Worm (Caenorhabditis elegans): Measurements from ENCODE around the gene swt-6.

ce11 chrV:13963279-13963976 is 9.3 kb downstream of the swt-6 start, which contains the start of gene sao-1:
- TF ChIP-seq hmg-4 (GFP tag; optimal IDR thresholded peaks at IDR 0.05) (no peak), ceh-36 (tag; optimal IDR thresholded peaks at IDR 0.05) (no peak), ama-1 (optimal IDR thresholded peaks at IDR 0.05) (no peak), ets-7 (tag; optimal IDR thresholded peaks at IDR 0.05) (no peak), flt-1 (GFP tag; IDR thresholded peaks at IDR 0.05) (no peak), tbx-37 (GFP tag; conservative IDR thresholded peaks at IDR 0.05) (no peak), tbx-11 (GFP tag; IDR thresholded peaks at IDR 0.05) (no peak), ceh-13 (GFP tag; optimal IDR thresholded peaks at IDR 0.05) (no peak), tra-4 (tag; optimal IDR thresholded peaks at IDR 0.05) (no peak), hnd-1 (tag; optimal IDR thresholded peaks at IDR 0.05) (no peak), hmbx-1 (tag; optimal IDR thresholded peaks at IDR 0.05) (no peak), pes-1 (GFP tag; IDR thresholded peaks at IDR 0.05) (no peak), aly-1 (tag; optimal IDR thresholded peaks at IDR 0.05) (no peak)
